Fruit fly (Drosophila melanogaster) whole organism, embryonic: ENCODE data around the gene PMP34.
A peak's percentile ranks its signal among the peaks of the same experiment; 100 is the strongest.

Experiments
- Blimp-1 ChIP-seq: fragments of 200-800 bp; sonication (Bioruptor generic); optimal IDR thresholded peaks from 3 replicates; lab custom pipeline; 2018; ENCODE audit warnings: missing biosample characterization, missing genetic modification characterization, mild to moderate bottlenecking, moderate library complexity, missing genetic modification reagents
- CG10565 ChIP-seq: fragments of 200-800 bp; sonication (Bioruptor generic); optimal IDR thresholded peaks from 3 replicates; lab custom pipeline; 2016; ENCODE audit warnings: missing biosample characterization, mild to moderate bottlenecking, missing genetic modification characterization
- CG15514 ChIP-seq: fragments of 200-800 bp; sonication (Bioruptor generic); optimal IDR thresholded peaks from 3 replicates; lab custom pipeline; 2017; ENCODE audit warnings: missing biosample characterization, missing genetic modification characterization, mild to moderate bottlenecking, moderate library complexity, missing genetic modification reagents
- CG1603 ChIP-seq: fragments of 200-800 bp; sonication (Bioruptor generic); optimal IDR thresholded peaks from 2 replicates; lab custom pipeline; 2019; ENCODE audit warnings: missing biosample characterization, mild to moderate bottlenecking, missing genetic modification characterization, moderate library complexity
- CG31224 ChIP-seq: fragments of 200-800 bp; sonication (Bioruptor generic); IDR thresholded peaks from 2 replicates; pipeline ENCODE4 v1.3.6; 2022; ENCODE audit warnings: missing biosample characterization, missing genetic modification characterization
- CG34376 ChIP-seq: fragments of 200-800 bp; sonication (Bioruptor generic); optimal IDR thresholded peaks from 2 replicates; lab custom pipeline; 2018; ENCODE audit warnings: missing biosample characterization, mild to moderate bottlenecking, missing genetic modification characterization
- CG3726 ChIP-seq: fragments of 200-800 bp; sonication (Bioruptor generic); IDR thresholded peaks from 3 replicates; pipeline ENCODE4, ENCODE4 v1.3.6; 2022; ENCODE audit warnings: missing biosample characterization, missing genetic modification characterization
- CG6254 ChIP-seq: fragments of 200-800 bp; sonication (Bioruptor generic); optimal IDR thresholded peaks from 3 replicates; lab custom pipeline; 2017; ENCODE audit warnings: mild to moderate bottlenecking, missing biosample characterization, missing genetic modification reagents, missing genetic modification characterization
- CG7271 ChIP-seq: fragments of 200-800 bp; sonication (Bioruptor generic); optimal IDR thresholded peaks from 2 replicates; lab custom pipeline; 2018; ENCODE audit warnings: missing biosample characterization, mild to moderate bottlenecking, missing genetic modification characterization, moderate library complexity
- CG7987 ChIP-seq: fragments of 200-800 bp; sonication (Bioruptor generic); optimal IDR thresholded peaks from 2 replicates; lab custom pipeline; 2018; ENCODE audit warnings: missing biosample characterization, mild to moderate bottlenecking, missing genetic modification characterization, moderate library complexity
- Deaf1 ChIP-seq: fragments of 200-800 bp; optimal IDR thresholded peaks from 3 replicates; lab custom pipeline; 2019; ENCODE audit warnings: missing biosample characterization, mild to moderate bottlenecking, missing genetic modification characterization, moderate library complexity
- Dek ChIP-seq: fragments of 200-800 bp; sonication (Bioruptor generic); optimal IDR thresholded peaks from 3 replicates; lab custom pipeline; 2019; ENCODE audit warnings: missing biosample characterization, mild to moderate bottlenecking, missing genetic modification characterization, moderate library complexity
- Dfd ChIP-seq, 2 experiments: fragments of >200 bp; optimal IDR thresholded peaks; 2 replicates each; lab custom pipeline; 2017; ENCODE audit warnings: missing biosample characterization in 2 of 2, missing genetic modification characterization in 2 of 2
- Doc3 ChIP-seq: fragments of 200-800 bp; sonication (Bioruptor generic); IDR thresholded peaks from 3 replicates; pipeline ENCODE4 v1.3.6; 2022; ENCODE audit warnings: missing biosample characterization, missing genetic modification characterization; ENCODE audit not compliant: partially characterized antibody
- HLH54F ChIP-seq: fragments of 200-800 bp; sonication (Bioruptor generic); optimal IDR thresholded peaks from 3 replicates; lab custom pipeline; 2016; ENCODE audit warnings: missing biosample characterization, missing genetic modification characterization
- MBD-R2 ChIP-seq: fragments of 200-800 bp; sonication (Bioruptor generic); IDR thresholded peaks from 2 replicates; pipeline ENCODE4 v1.3.6; 2022; ENCODE audit warnings: missing biosample characterization, missing genetic modification characterization
- MTF-1 ChIP-seq: fragments of 200-800 bp; sonication (Bioruptor generic); optimal IDR thresholded peaks from 2 replicates; lab custom pipeline; 2018; ENCODE audit warnings: missing biosample characterization, mild to moderate bottlenecking, missing genetic modification characterization, borderline replicate concordance
- Mad ChIP-seq: fragments of 200-800 bp; sonication (Bioruptor generic); optimal IDR thresholded peaks from 2 replicates; lab custom pipeline; 2016; ENCODE audit warnings: missing biosample characterization, missing genetic modification characterization
- Med ChIP-seq: fragments of 200-800 bp; sonication (Bioruptor generic); peaks from one replicate; lab custom pipeline; 2016; ENCODE audit warnings: missing biosample characterization, missing genetic modification characterization, mild to moderate bottlenecking, inconsistent platforms, moderate library complexity
- Nf-YC ChIP-seq: fragments of 200-800 bp; optimal IDR thresholded peaks from 3 replicates; lab custom pipeline; 2019; ENCODE audit warnings: missing biosample characterization, mild to moderate bottlenecking, missing genetic modification characterization, moderate library complexity
- Pdp1 ChIP-seq, 2 experiments: fragments of 200-800 bp; sonication (Bioruptor generic); optimal IDR thresholded peaks; 3 replicates each; lab custom pipeline; 2016; ENCODE audit warnings: missing biosample characterization in 2 of 2, missing genetic modification characterization in 2 of 2, mild to moderate bottlenecking in 1 of 2, moderate library complexity in 1 of 2
- Ravus ChIP-seq: fragments of 200-800 bp; sonication (Bioruptor generic); IDR thresholded peaks from 2 replicates; pipeline ENCODE4 v1.3.6; 2022; ENCODE audit warnings: missing biosample characterization, missing genetic modification characterization
- Taf1 ChIP-seq: fragments of 200-800 bp; sonication (Bioruptor generic); IDR thresholded peaks from 2 replicates; pipeline ENCODE4 v1.3.6; 2022; ENCODE audit warnings: missing biosample characterization, missing genetic modification characterization
- bcd ChIP-seq: fragments of 200-800 bp; sonication (Bioruptor generic); optimal IDR thresholded peaks from 2 replicates; lab custom pipeline; 2017; ENCODE audit warnings: missing biosample characterization, mild to moderate bottlenecking, missing genetic modification characterization
- cad ChIP-seq: fragments of >200 bp; optimal IDR thresholded peaks from 2 replicates; lab custom pipeline; 2017; ENCODE audit warnings: missing biosample characterization, missing genetic modification characterization
- chinmo ChIP-seq: fragments of 200-800 bp; sonication (Bioruptor generic); IDR thresholded peaks from 4 replicates; pipeline ENCODE4 v1.3.6; 2022; ENCODE audit warnings: missing biosample characterization, missing genetic modification characterization; ENCODE audit not compliant: partially characterized antibody
- ci ChIP-seq: fragments of 200-800 bp; sonication (Bioruptor generic); IDR thresholded peaks from 3 replicates; pipeline ENCODE4 v1.3.6; 2022; ENCODE audit warnings: missing biosample characterization, missing genetic modification characterization
- crp ChIP-seq, 2 experiments: fragments of 200-800 bp; sonication (Bioruptor generic); optimal IDR thresholded peaks; 2 replicates in 1 of 2; 3 replicates in 1 of 2; lab custom pipeline; 2017; ENCODE audit warnings: missing biosample characterization in 2 of 2, missing genetic modification characterization in 2 of 2, mild to moderate bottlenecking in 1 of 2, moderate library complexity in 1 of 2
- exex ChIP-seq: fragments of 200-800 bp; sonication (Bioruptor generic); optimal IDR thresholded peaks from 4 replicates; lab custom pipeline; 2018; ENCODE audit warnings: missing biosample characterization, mild to moderate bottlenecking, missing genetic modification characterization, moderate library complexity
- eyg ChIP-seq: fragments of 200-800 bp; sonication (Bioruptor generic); optimal IDR thresholded peaks from 3 replicates; lab custom pipeline; 2016; ENCODE audit warnings: missing biosample characterization, missing genetic modification characterization
- ftz-f1 ChIP-seq: fragments of 200-800 bp; sonication (Bioruptor generic); optimal IDR thresholded peaks from 2 replicates; lab custom pipeline; 2016; ENCODE audit warnings: missing biosample characterization, missing genetic modification characterization
- grn ChIP-seq: fragments of 200-800 bp; sonication (Bioruptor generic); optimal IDR thresholded peaks from 3 replicates; lab custom pipeline; 2017; ENCODE audit warnings: missing biosample characterization, missing genetic modification characterization
- jumu ChIP-seq: fragments of 200-800 bp; sonication (Bioruptor generic); optimal IDR thresholded peaks from 3 replicates; lab custom pipeline; 2016; ENCODE audit warnings: missing biosample characterization, missing genetic modification characterization
- kay ChIP-seq: fragments of 200-800 bp; sonication (Bioruptor generic); optimal IDR thresholded peaks from 2 replicates; lab custom pipeline; 2016; ENCODE audit warnings: missing biosample characterization, missing genetic modification characterization
- mirr ChIP-seq: fragments of 200-800 bp; sonication (Bioruptor generic); optimal IDR thresholded peaks from 3 replicates; lab custom pipeline; 2018; ENCODE audit warnings: missing biosample characterization, mild to moderate bottlenecking, missing genetic modification characterization
- pros ChIP-seq: fragments of 200-800 bp; sonication (Bioruptor generic); optimal IDR thresholded peaks from 3 replicates; lab custom pipeline; 2019; ENCODE audit warnings: missing biosample characterization, mild to moderate bottlenecking, missing genetic modification characterization, moderate library complexity
- row ChIP-seq: fragments of 200-800 bp; sonication (Bioruptor generic); IDR thresholded peaks from 3 replicates; pipeline ENCODE4 v1.3.6; 2022; ENCODE audit warnings: missing biosample characterization, missing genetic modification characterization
- salm ChIP-seq: fragments of 200-800 bp; sonication (Bioruptor generic); optimal IDR thresholded peaks from 2 replicates; lab custom pipeline; 2018; ENCODE audit warnings: missing biosample characterization, mild to moderate bottlenecking, missing genetic modification characterization
- sens ChIP-seq: fragments of 200-800 bp; sonication (Bioruptor generic); peaks from one replicate; lab custom pipeline; 2016; ENCODE audit warnings: missing biosample characterization, missing genetic modification characterization
- stc ChIP-seq: fragments of 200-800 bp; sonication (Bioruptor generic); IDR thresholded peaks from 2 replicates; pipeline ENCODE4 v1.3.6; 2022; ENCODE audit warnings: missing biosample characterization, missing genetic modification characterization
- sug ChIP-seq: fragments of 200-800 bp; optimal IDR thresholded peaks from 2 replicates; lab custom pipeline; 2019; ENCODE audit warnings: missing biosample characterization, mild to moderate bottlenecking, missing genetic modification characterization, moderate library complexity
- trem ChIP-seq: fragments of 200-800 bp; optimal IDR thresholded peaks from 3 replicates; lab custom pipeline; 2019; ENCODE audit warnings: missing biosample characterization, mild to moderate bottlenecking, missing genetic modification characterization, moderate library complexity
- unpg ChIP-seq: fragments of 200-800 bp; sonication (Bioruptor generic); optimal IDR thresholded peaks from 3 replicates; lab custom pipeline; 2018; ENCODE audit warnings: missing biosample characterization, mild to moderate bottlenecking, missing genetic modification characterization, moderate library complexity
- usp ChIP-seq: fragments of >200 bp; optimal IDR thresholded peaks from 2 replicates; lab custom pipeline; 2017; ENCODE audit warnings: missing biosample characterization, missing genetic modification characterization

Gene PMP34

DNA sequence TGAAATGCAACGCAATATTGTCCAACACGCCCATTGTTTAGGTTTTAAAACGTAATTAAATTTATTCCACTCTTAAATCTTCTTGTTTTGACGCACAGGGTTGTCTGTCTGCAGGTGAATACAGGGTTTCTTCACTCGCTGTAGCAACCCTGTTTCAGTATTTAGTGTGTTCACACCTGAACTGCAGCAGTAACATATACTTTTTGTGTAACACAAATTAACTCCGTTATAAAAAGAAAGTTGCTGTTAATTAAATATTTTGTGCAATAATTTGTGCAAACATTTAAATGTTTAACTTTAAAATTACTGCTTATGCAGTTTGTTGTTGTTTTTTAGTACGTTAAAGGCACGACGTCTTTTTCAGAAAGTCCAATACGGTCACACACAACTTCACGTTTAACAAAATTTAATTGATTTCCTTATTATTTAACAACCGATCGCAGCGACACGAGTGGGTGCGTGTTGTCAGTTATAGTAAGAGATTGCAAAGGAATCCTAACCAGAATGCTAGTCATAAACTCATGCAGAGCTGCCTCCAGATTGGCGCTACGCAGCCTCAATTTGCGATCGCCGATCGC lies 26.3 kb upstream of the PMP34 start, which contains the start of the genes CG15012 and Fdx2 (continued):
- TF ChIP-seq trem (tag; lab: Kevin White, UChicago) (peak; percentile 80), CG15514 (GFP tag; lab: Kevin White, UChicago) (peak; percentile 86), stc (GFP tag; lab: Robert Waterston, UW) (no peak), Ravus (GFP tag; lab: Robert Waterston, UW) (no peak), eyg (peak; percentile 9), HLH54F (GFP tag; lab: Kevin White, UChicago) (peak; percentile 22), Nf-YC (tag; lab: Kevin White, UChicago) (peak; percentile 19), Doc3 (no peak), crp (GFP tag; optimal IDR thresholded peaks at IDR 0.05; lab: Kevin White, UChicago) (peak in 1 of 2 experiments; percentile 29), Blimp-1 (GFP tag; lab: Kevin White, UChicago) (peak; percentile 22), CG7271 (tag; lab: Kevin White, UChicago) (no peak), unpg (peak; percentile 23), MBD-R2 (GFP tag; lab: Robert Waterston, UW) (peak; percentile 92), pros (GFP tag; lab: Kevin White, UChicago) (no peak), CG1603 (tag; lab: Kevin White, UChicago) (peak; percentile 64), cad (GFP tag; lab: Kevin White, UChicago) (no peak), CG31224 (GFP tag; lab: Robert Waterston, UW) (no peak), row (peak; percentile 84), Mad (GFP tag; lab: Kevin White, UChicago) (peak; percentile 29), ci (GFP tag; lab: Robert Waterston, UW) (peak; percentile 13; the same call in 1 of the 3 replicates), Med (peak; percentile 88)

DNA sequence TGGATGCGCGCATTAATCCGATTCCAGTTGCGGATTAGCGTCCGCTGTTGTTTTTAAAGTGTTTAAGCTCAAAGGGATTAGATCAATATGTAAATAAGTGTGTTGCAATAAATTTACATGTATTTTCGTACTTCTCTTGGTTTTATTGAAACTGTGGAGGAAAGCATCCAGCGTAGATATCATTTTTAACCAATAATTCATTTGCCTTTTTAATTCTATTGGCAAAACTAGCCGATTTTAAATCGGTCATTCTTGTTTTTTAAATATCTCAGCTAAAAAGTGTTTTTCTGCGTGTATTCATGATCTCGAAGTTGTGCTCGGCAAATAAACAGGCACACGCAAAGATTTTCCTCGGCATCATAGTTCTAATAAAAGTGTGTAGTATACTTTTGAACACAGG lies 25.3 kb upstream of the PMP34 start:
- peak; percentile 72 for TF ChIP-seq Med
- TF ChIP-seq bcd (GFP tag; lab: Kevin White, UChicago), result no peak
- TF ChIP-seq sens (GFP tag; lab: Kevin White, UChicago), result peak; percentile 72
- no peak for TF ChIP-seq jumu (GFP tag; lab: Kevin White, UChicago)
- TF ChIP-seq Taf1 (GFP tag; lab: Robert Waterston, UW), result no peak
- no peak for TF ChIP-seq ftz-f1 (GFP tag; lab: Kevin White, UChicago)
- TF ChIP-seq CG6254 (GFP tag; lab: Kevin White, UChicago), result no peak
- no peak for TF ChIP-seq CG1603 (tag; lab: Kevin White, UChicago)

dm6 chr3L:4293711-4294110 lies 24.8 kb upstream of the PMP34 start:
- TF ChIP-seq CG3726 (GFP tag; lab: Robert Waterston, UW), result no peak
- TF ChIP-seq Dfd (GFP tag; optimal IDR thresholded peaks at IDR 0.05; lab: Kevin White, UChicago), result no peak
- no peak for TF ChIP-seq usp (GFP tag; lab: Kevin White, UChicago)
- TF ChIP-seq exex (tag; lab: Kevin White, UChicago), result peak; percentile 69
- TF ChIP-seq salm (tag; lab: Kevin White, UChicago), result peak; percentile 18
- TF ChIP-seq sug, result peak; percentile 95
- 0 out of 4 replicates have a peak, but pooled peaks have one; percentile 43 for TF ChIP-seq chinmo
- TF ChIP-seq Pdp1 (GFP tag; optimal IDR thresholded peaks at IDR 0.05; lab: Kevin White, UChicago), result peak in 1 of 2 experiments; percentile 22
- TF ChIP-seq MTF-1 (GFP tag; lab: Kevin White, UChicago), result no peak
- no peak for TF ChIP-seq Deaf1 (tag; lab: Kevin White, UChicago)
- no peak for TF ChIP-seq kay
- no peak for TF ChIP-seq CG7987 (GFP tag; lab: Kevin White, UChicago)
- peak; percentile 24 for TF ChIP-seq CG34376 (GFP tag; lab: Kevin White, UChicago)
- TF ChIP-seq CG10565 (GFP tag; lab: Kevin White, UChicago), result no peak
- TF ChIP-seq grn, result peak; percentile 35
- TF ChIP-seq Dek (tag; lab: Kevin White, UChicago), result peak; percentile 1
- TF ChIP-seq mirr, result peak; percentile 5
